Worm (Caenorhabditis elegans): ENCODE measurements around the gene pes-8.

pes-8 gene

DNA sequence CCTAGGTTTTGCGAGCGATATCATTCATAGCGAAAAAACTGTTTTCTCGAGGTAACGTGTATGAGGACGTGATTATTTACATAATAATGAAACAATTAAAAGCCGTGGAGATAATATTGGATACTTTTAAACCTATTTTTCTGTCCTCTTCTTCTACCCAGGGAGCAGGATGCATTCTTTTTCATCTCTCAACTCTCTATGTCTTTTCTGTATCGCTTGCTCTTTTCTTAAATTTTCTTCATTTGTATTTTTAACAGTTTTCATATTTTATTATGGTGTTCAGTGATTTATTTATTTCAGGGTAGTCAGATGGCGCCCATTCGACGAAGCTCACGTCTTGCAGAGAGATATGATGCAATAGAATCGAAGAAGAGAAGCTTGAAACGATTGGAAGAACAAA is 27.1 kb downstream of the pes-8 start, which contains the start of gene B0416.4:
TSS of gene B0416.4 (plus strand) at position 301 of the 400 bp plus-strand sequence.
- TF ChIP-seq unc-62 (GFP tag; optimal IDR thresholded peaks at IDR 0.05) (no peak), nhr-237 (tag; optimal IDR thresholded peaks at IDR 0.05) (no peak), tbx-8 (GFP tag; optimal IDR thresholded peaks at IDR 0.05) (no peak), lin-32 (GFP tag; optimal IDR thresholded peaks at IDR 0.05) (no peak), hlh-1 (tag; optimal IDR thresholded peaks at IDR 0.05) (no peak), nhr-12 (tag; optimal IDR thresholded peaks at IDR 0.05) (no peak), pha-4 (tag; optimal IDR thresholded peaks at IDR 0.05) (no peak), ceh-43 (GFP tag; optimal IDR thresholded peaks at IDR 0.05) (no peak), ceh-39 (tag; optimal IDR thresholded peaks at IDR 0.05) (no peak), cnd-1 (tag; optimal IDR thresholded peaks at IDR 0.05) (no peak), lin-13 (tag; optimal IDR thresholded peaks at IDR 0.05) (no peak), nhr-2 (tag; optimal IDR thresholded peaks at IDR 0.05) (no peak), sem-2 (GFP tag; optimal IDR thresholded peaks at IDR 0.05) (no peak), ces-1 (GFP tag; optimal IDR thresholded peaks at IDR 0.05) (no peak)

DNA sequence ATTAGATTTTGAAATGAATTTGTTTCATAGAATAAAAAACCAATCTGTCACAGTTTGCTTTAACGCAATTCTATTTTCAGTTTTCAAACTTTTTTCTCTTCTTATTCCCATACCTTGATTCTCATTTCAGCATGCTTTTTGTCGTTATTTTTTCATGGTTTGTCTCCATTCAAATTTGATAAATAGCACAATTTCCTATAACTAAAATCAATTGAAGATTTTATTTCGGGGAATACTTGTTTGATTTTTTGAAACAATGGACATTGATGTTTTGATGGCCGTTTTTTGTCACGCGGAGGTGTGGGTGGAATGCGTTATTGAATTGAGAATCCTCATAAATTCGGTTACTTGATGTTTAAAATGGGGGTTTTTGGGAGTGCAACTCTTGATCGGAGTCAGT is 31.4 kb downstream of the pes-8 start, which contains the start of gene B0416.11:
TSS of gene B0416.11 (minus strand) at position 101 of the 400 bp plus-strand sequence.
- TF ChIP-seq unc-120 (tag; optimal IDR thresholded peaks at IDR 0.05; ENCODE audit: poor library complexity, severe bottlenecking) (no peak), unc-39 (tag; optimal IDR thresholded peaks at IDR 0.05) (no peak), mab-5 (tag; optimal IDR thresholded peaks at IDR 0.05) (no peak), snpc-4 (tag; optimal IDR thresholded peaks at IDR 0.05) (no peak), sptf-1 (tag; optimal IDR thresholded peaks at IDR 0.05) (no peak), bed-3 (GFP tag; optimal IDR thresholded peaks at IDR 0.05) (no peak), zip-8 (tag; optimal IDR thresholded peaks at IDR 0.05) (no peak), tbx-8 (GFP tag; optimal IDR thresholded peaks at IDR 0.05) (no peak), lsy-2 (tag; optimal IDR thresholded peaks at IDR 0.05) (no peak), drap-1 (GFP tag; optimal IDR thresholded peaks at IDR 0.05) (no peak), ham-2 (GFP tag; optimal IDR thresholded peaks at IDR 0.05) (no peak), ceh-43 (GFP tag; optimal IDR thresholded peaks at IDR 0.05) (no peak), ces-1 (GFP tag; optimal IDR thresholded peaks at IDR 0.05) (no peak), elt-3 (tag; optimal IDR thresholded peaks at IDR 0.05) (no peak), nhr-2 (tag; optimal IDR thresholded peaks at IDR 0.05) (no peak), elt-1 (tag; optimal IDR thresholded peaks at IDR 0.05; ENCODE audit: borderline replicate concordance, insufficient read depth) (no peak), hlh-1 (tag; optimal IDR thresholded peaks at IDR 0.05) (no peak), mep-1 (tag; optimal IDR thresholded peaks at IDR 0.05) (no peak), unc-62 (GFP tag; optimal IDR thresholded peaks at IDR 0.05) (no peak), pha-4 (tag; optimal IDR thresholded peaks at IDR 0.05) (no peak)

DNA sequence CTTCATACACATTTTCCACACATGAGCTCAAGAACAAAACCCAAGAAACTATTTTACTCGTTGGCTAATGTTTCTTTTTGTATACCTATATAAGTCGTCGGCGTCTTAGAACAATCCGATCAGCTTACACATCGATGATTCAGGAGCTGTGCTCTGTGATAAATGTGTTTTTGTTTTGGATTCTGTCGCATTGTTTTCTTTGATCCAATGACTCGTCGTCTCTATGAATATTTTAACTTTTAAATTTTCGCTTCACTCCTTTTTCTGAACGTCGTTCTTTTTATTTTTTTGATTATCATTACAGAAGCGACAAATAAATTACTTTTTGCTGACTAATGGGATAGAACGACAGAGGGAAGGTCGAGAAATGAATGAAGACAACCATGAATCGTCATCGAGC is 39.8 kb downstream of the pes-8 start, which contains the start of gene B0416.3:
TSS of gene B0416.3 (plus strand) at position 301 of the 400 bp plus-strand sequence.
- TF ChIP-seq bed-3 (GFP tag; optimal IDR thresholded peaks at IDR 0.05): no peak

DNA sequence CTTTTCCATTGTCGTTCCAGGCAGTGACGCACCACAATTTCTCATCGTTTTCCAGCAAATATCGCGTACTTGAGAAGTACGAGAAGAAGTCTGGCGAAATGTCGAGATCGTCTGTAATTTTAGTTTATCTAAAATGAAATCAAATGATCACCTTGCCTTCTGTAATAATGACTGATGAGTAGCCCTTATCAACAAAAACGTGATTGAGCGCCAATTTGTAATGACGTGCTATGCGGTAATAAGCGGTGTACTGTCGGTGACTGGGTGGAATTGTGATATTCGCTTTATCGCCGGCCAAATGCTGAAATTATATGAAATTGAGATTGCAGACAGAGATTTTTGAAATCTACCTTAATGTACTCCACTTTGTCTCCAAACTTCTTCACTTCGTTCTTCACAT is 43.9 kb downstream of the pes-8 start:
- TF ChIP-seq elt-3 (tag; optimal IDR thresholded peaks at IDR 0.05) (no peak), cnd-1 (tag; optimal IDR thresholded peaks at IDR 0.05) (no peak), unc-39 (tag; optimal IDR thresholded peaks at IDR 0.05) (no peak), sptf-1 (tag; optimal IDR thresholded peaks at IDR 0.05) (no peak), blmp-1 (tag; optimal IDR thresholded peaks at IDR 0.05) (no peak), elt-1 (tag; optimal IDR thresholded peaks at IDR 0.05; ENCODE audit: borderline replicate concordance, insufficient read depth) (no peak), drap-1 (GFP tag; optimal IDR thresholded peaks at IDR 0.05) (no peak), M03D4.4 (tag; optimal IDR thresholded peaks at IDR 0.05) (no peak), ceh-83 (GFP tag; optimal IDR thresholded peaks at IDR 0.05) (no peak), mls-2 (tag; optimal IDR thresholded peaks at IDR 0.05) (no peak), nhr-12 (tag; optimal IDR thresholded peaks at IDR 0.05) (no peak), ceh-43 (GFP tag; optimal IDR thresholded peaks at IDR 0.05) (no peak), ces-1 (GFP tag; optimal IDR thresholded peaks at IDR 0.05) (no peak), mep-1 (tag; optimal IDR thresholded peaks at IDR 0.05) (no peak), flh-1 (GFP tag; optimal IDR thresholded peaks at IDR 0.05) (no peak), unc-62 (GFP tag; optimal IDR thresholded peaks at IDR 0.05) (no peak), lin-13 (tag; optimal IDR thresholded peaks at IDR 0.05) (no peak), tbx-8 (GFP tag; optimal IDR thresholded peaks at IDR 0.05) (no peak)

DNA sequence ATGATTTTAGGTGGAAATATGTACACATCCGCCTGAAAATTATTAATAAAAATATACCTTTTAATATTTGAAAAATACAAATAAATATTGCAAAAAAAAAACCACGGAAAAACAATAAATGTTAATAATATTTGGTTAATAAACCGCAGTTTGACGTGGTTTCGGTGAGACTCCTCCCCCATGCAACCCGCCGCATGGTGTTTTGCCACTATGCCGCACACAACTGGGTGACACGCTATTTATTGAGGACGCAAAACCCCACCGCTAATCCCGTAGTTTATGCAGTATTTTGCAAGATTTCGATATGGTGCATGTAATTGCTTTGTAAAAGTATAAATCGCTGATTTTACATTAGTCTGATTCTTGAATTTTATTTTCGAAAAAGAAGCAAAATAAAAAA is 45.0 kb downstream of the pes-8 start, which contains the start of gene gly-13:
TSS of gene gly-13 (minus strand) at position 32 of the 400 bp plus-strand sequence.
- TF ChIP-seq unc-120 (tag; optimal IDR thresholded peaks at IDR 0.05; ENCODE audit: poor library complexity, severe bottlenecking) (no peak), ceh-43 (GFP tag; optimal IDR thresholded peaks at IDR 0.05) (peak; percentile 56), sptf-1 (tag; optimal IDR thresholded peaks at IDR 0.05) (peak; percentile 87), tbx-8 (GFP tag; optimal IDR thresholded peaks at IDR 0.05) (peak; percentile 31), pha-4 (tag; optimal IDR thresholded peaks at IDR 0.05) (peak; percentile 4), ztf-11 (tag; optimal IDR thresholded peaks at IDR 0.05) (peak; percentile 15), unc-39 (tag; optimal IDR thresholded peaks at IDR 0.05) (no peak), mls-2 (tag; optimal IDR thresholded peaks at IDR 0.05) (peak; percentile 72), elt-1 (tag; optimal IDR thresholded peaks at IDR 0.05; ENCODE audit: borderline replicate concordance, insufficient read depth) (no peak), nhr-2 (tag; optimal IDR thresholded peaks at IDR 0.05) (no peak), sem-2 (GFP tag; optimal IDR thresholded peaks at IDR 0.05) (peak; percentile 48), blmp-1 (tag; optimal IDR thresholded peaks at IDR 0.05) (peak; percentile 10), ceh-83 (GFP tag; optimal IDR thresholded peaks at IDR 0.05) (peak; percentile 19), mep-1 (tag; optimal IDR thresholded peaks at IDR 0.05) (peak; percentile 56), ceh-39 (tag; optimal IDR thresholded peaks at IDR 0.05) (no peak), snpc-4 (tag; optimal IDR thresholded peaks at IDR 0.05) (no peak), M03D4.4 (tag; optimal IDR thresholded peaks at IDR 0.05) (no peak), zip-8 (tag; optimal IDR thresholded peaks at IDR 0.05) (no peak), nhr-12 (tag; optimal IDR thresholded peaks at IDR 0.05) (no peak), ham-2 (GFP tag; optimal IDR thresholded peaks at IDR 0.05) (peak; percentile 27), lsy-2 (tag; optimal IDR thresholded peaks at IDR 0.05) (peak; percentile 41), drap-1 (GFP tag; optimal IDR thresholded peaks at IDR 0.05) (no peak), elt-3 (tag; optimal IDR thresholded peaks at IDR 0.05) (no peak), nhr-237 (tag; optimal IDR thresholded peaks at IDR 0.05) (no peak), flh-1 (GFP tag; optimal IDR thresholded peaks at IDR 0.05) (peak; percentile 9), nhr-76 (tag; optimal IDR thresholded peaks at IDR 0.05) (peak; percentile 65), unc-62 (GFP tag; optimal IDR thresholded peaks at IDR 0.05) (no peak), nhr-28 (tag; optimal IDR thresholded peaks at IDR 0.05) (no peak), ces-1 (GFP tag; optimal IDR thresholded peaks at IDR 0.05) (peak; percentile 11), mab-5 (tag; optimal IDR thresholded peaks at IDR 0.05) (no peak), lin-13 (tag; optimal IDR thresholded peaks at IDR 0.05) (no peak), hlh-1 (tag; optimal IDR thresholded peaks at IDR 0.05) (peak; percentile 29)

Measured in whole organism, mixed stage, embryonic.